Worm (Caenorhabditis elegans): ENCODE data around the gene C55A6.4.

- no peak for TF ChIP-seq ama-1 (optimal IDR thresholded peaks at IDR 0.05)
- TF ChIP-seq unc-62 (GFP tag; optimal IDR thresholded peaks at IDR 0.05), result no peak
- TF ChIP-seq mdl-1 (tag; optimal IDR thresholded peaks at IDR 0.05), result no peak
- no peak for TF ChIP-seq nhr-12 (tag; optimal IDR thresholded peaks at IDR 0.05)
Observed at ce11 chrV:11503081-11503751, 14.5 kb downstream of the C55A6.4 start, which contains the start of gene C55A6.12.

All from whole organism, L2 larva.